Fruit fly (Drosophila melanogaster) whole organism, pupa: Measurements from ENCODE around the gene tth.

Source experiments
- CG15710 ChIP-seq: fragments of 200-800 bp; sonication (Bioruptor generic); optimal IDR thresholded peaks from 2 replicates; lab custom pipeline; 2018; ENCODE audit warnings: missing biosample characterization, mild to moderate bottlenecking, missing genetic modification characterization, moderate library complexity
- CG8159 ChIP-seq: fragments of 200-800 bp; sonication (Bioruptor generic); optimal IDR thresholded peaks from 3 replicates; lab custom pipeline; 2018; ENCODE audit warnings: missing biosample characterization, mild to moderate bottlenecking, missing genetic modification characterization, moderate library complexity
- CG9948 ChIP-seq: fragments of 200-800 bp; sonication (Bioruptor generic); optimal IDR thresholded peaks from 2 replicates; lab custom pipeline; 2018; ENCODE audit warnings: missing biosample characterization, mild to moderate bottlenecking, missing genetic modification characterization, moderate library complexity
- Pif1A ChIP-seq: fragments of 200-800 bp; sonication (Bioruptor generic); optimal IDR thresholded peaks from 3 replicates; lab custom pipeline; 2016; ENCODE audit warnings: missing biosample characterization, missing genetic modification characterization

DNA sequence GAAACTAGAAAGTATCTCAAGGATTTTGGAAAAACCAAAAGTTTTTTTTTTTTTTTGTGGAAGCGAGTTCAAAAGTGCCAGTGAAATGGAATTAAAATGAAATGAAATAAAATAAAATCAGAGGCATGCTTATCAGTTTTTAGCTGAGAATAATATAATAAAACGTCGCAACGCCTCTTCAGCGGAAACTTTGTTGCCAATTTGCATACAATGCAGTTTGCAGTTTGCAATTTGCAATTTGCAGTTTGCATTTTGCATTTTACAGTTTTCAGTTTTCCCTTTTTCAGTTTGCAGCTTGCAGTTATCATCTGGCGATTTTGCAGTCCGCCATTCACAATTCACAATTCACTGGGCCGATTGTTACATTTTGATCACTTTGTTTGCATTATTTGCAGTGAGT, 47.5 kb downstream of the tth start:
- TF ChIP-seq CG15710 (tag; lab: Kevin White, UChicago) (no peak), CG9948 (tag; lab: Kevin White, UChicago) (no peak), CG8159 (tag; lab: Kevin White, UChicago) (no peak), Pif1A (GFP tag; lab: Kevin White, UChicago) (no peak)
